Fruit fly (Drosophila melanogaster) whole organism, wandering third instar larva: ENCODE results near the gene Ero1L.

Source experiments
- Jra ChIP-seq: sonication (Bioruptor generic); optimal IDR thresholded peaks from 2 replicates; lab custom pipeline; 2016; ENCODE audit warnings: missing biosample characterization, missing genetic modification characterization
- lola ChIP-seq: fragments of >200 bp; optimal IDR thresholded peaks from 2 replicates; lab custom pipeline; 2017; ENCODE audit warnings: missing biosample characterization, missing genetic modification characterization

dm6 chr3L:4209078-4209477 lies 38.9 kb downstream of the Ero1L start, which contains the start of gene Cpr64Aa:
- TF ChIP-seq lola (GFP tag; lab: Kevin White, UChicago), result no peak
- TF ChIP-seq Jra (GFP tag; lab: Kevin White, UChicago), result no peak
